ENCODE assay signal across 5 worm cellular contexts in the genomic region with DNA sequence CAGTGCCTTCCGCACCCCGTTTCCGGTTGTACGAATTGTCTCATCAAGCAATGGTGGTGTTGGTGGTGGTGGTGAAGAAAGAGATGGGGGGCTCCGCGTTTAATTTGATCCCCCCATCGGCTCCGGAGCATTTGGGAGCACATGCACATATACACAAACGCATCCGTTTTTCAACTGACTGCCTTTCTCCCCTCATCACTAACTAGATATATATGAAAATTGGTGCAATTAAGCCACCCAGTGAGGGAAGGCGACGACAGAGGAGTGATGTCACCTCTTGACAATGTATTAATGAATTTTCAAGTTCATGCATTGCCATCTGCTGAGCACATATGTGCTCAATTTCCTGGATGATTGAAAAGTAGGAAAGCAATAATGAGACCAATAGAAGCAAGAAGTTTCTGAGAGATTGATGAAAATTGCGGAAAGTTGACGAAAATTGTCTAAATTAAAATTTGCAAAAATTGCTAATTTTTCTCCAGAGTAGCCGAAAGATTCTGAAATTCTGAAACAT.
TF ChIP-seq lines count a peak whose summit lies in the region.

No protein-coding gene starts in this region.

TF ChIP-seq in whole organism, L1 larva, 84 proteins besides CTCF, POLR2A, EP300 and RAD21:
- TF ChIP-seq irx-1 (tag; optimal IDR thresholded peaks at IDR 0.05; lab: Kevin White, UChicago) = no peak
- no peak for TF ChIP-seq C16A3.4 (tag; optimal IDR thresholded peaks at IDR 0.05; lab: Kevin White, UChicago)
- TF ChIP-seq unc-30 (tag; optimal IDR thresholded peaks at IDR 0.05; lab: Kevin White, UChicago) = no peak
- TF ChIP-seq fkh-4 (tag; optimal IDR thresholded peaks at IDR 0.05; lab: Kevin White, UChicago; ENCODE audit: borderline replicate concordance) = peak; percentile 19
- TF ChIP-seq nhr-47 (tag; optimal IDR thresholded peaks at IDR 0.05; lab: Kevin White, UChicago) = no peak
- TF ChIP-seq rnt-1 (tag; optimal IDR thresholded peaks at IDR 0.05; lab: Kevin White, UChicago) = no peak
- TF ChIP-seq dsc-1 (tag; optimal IDR thresholded peaks at IDR 0.05; lab: Kevin White, UChicago) = peak; percentile 52

TF ChIP-seq in whole organism, L3 larva, 47 proteins besides CTCF, POLR2A, EP300 and RAD21:
- TF ChIP-seq tbx-2 (tag; optimal IDR thresholded peaks at IDR 0.05; lab: Kevin White, UChicago) (no peak), nhr-25 (tag; optimal IDR thresholded peaks at IDR 0.05; lab: Kevin White, UChicago) (no peak), lin-39 (tag; optimal IDR thresholded peaks at IDR 0.05; lab: Kevin White, UChicago) (peak; percentile 10), lin-15B (tag; optimal IDR thresholded peaks at IDR 0.05; lab: Kevin White, UChicago) (no peak), ceh-9 (tag; optimal IDR thresholded peaks at IDR 0.05; lab: Kevin White, UChicago) (no peak), sea-2 (GFP tag; optimal IDR thresholded peaks at IDR 0.05; lab: Kevin White, UChicago) (no peak), zag-1 (tag; optimal IDR thresholded peaks at IDR 0.05; lab: Kevin White, UChicago) (no peak), nhr-23 (tag; optimal IDR thresholded peaks at IDR 0.05; lab: Kevin White, UChicago) (no peak)

TF ChIP-seq in whole organism, L4 larva, 104 proteins besides CTCF, POLR2A, EP300 and RAD21 (continues in another document):
- TF ChIP-seq jun-1 (tag; optimal IDR thresholded peaks at IDR 0.05; lab: Kevin White, UChicago) (no peak), F44E2.7 (GFP tag; IDR thresholded peaks at IDR 0.05; lab: Robert Waterston, UW) (no peak), cey-2 (tag; optimal IDR thresholded peaks at IDR 0.05; lab: Kevin White, UChicago; ENCODE audit: borderline replicate concordance, insufficient read depth) (no peak), aha-1 (tag; lab: Kevin White, UChicago) (peak; percentile 93), Y105C5A.15 (GFP tag; IDR thresholded peaks at IDR 0.05; lab: Robert Waterston, UW) (no peak), snpc-1.2 (GFP tag; IDR thresholded peaks at IDR 0.05; lab: Robert Waterston, UW) (no peak), nhr-76 (tag; optimal IDR thresholded peaks at IDR 0.05; lab: Kevin White, UChicago) (no peak), ceh-62 (tag; optimal IDR thresholded peaks at IDR 0.05; lab: Kevin White, UChicago) (no peak), daf-16 (GFP tag; optimal IDR thresholded peaks at IDR 0.05; lab: Kevin White, UChicago) (no peak), daf-16 (tag; optimal IDR thresholded peaks at IDR 0.05; lab: Kevin White, UChicago) (no peak), nhr-10 (tag; optimal IDR thresholded peaks at IDR 0.05; lab: Kevin White, UChicago) (no peak), zip-2 (tag; optimal IDR thresholded peaks at IDR 0.05; lab: Kevin White, UChicago) (no peak), lin-39 (tag; optimal IDR thresholded peaks at IDR 0.05; lab: Kevin White, UChicago) (no peak), mdl-1 (tag; optimal IDR thresholded peaks at IDR 0.05; lab: Kevin White, UChicago) (no peak), zag-1 (tag; optimal IDR thresholded peaks at IDR 0.05; lab: Kevin White, UChicago) (no peak), unc-62 (GFP tag; optimal IDR thresholded peaks at IDR 0.05 in 1 of 2; lab: Kevin White, UChicago) (peak in 1 of 2 experiments; percentile 55), unc-62 (tag; optimal IDR thresholded peaks at IDR 0.05; lab: Kevin White, UChicago) (no peak), nhr-6 (tag; optimal IDR thresholded peaks at IDR 0.05; lab: Kevin White, UChicago) (no peak), unc-130 (GFP tag; optimal IDR thresholded peaks at IDR 0.05; lab: Kevin White, UChicago) (no peak), nhr-28 (tag; optimal IDR thresholded peaks at IDR 0.05; lab: Kevin White, UChicago) (no peak), nhr-102 (tag; optimal IDR thresholded peaks at IDR 0.05; lab: Kevin White, UChicago) (no peak), F49E8.2 (tag; optimal IDR thresholded peaks at IDR 0.05; lab: Kevin White, UChicago; ENCODE audit: borderline replicate concordance) (no peak), ceh-44 (GFP tag; IDR thresholded peaks at IDR 0.05; lab: Robert Waterston, UW) (no peak), lir-3 (tag; optimal IDR thresholded peaks at IDR 0.05; lab: Kevin White, UChicago) (no peak), ama-1 (optimal IDR thresholded peaks at IDR 0.05; lab: Kevin White, UChicago) (no peak)

TF ChIP-seq in whole organism, late embryonic, 69 proteins besides CTCF, POLR2A, EP300 and RAD21:
- peak; percentile 98 for TF ChIP-seq unc-42 (tag; optimal IDR thresholded peaks at IDR 0.05; lab: Kevin White, UChicago)
- TF ChIP-seq unc-55 (GFP tag; optimal IDR thresholded peaks at IDR 0.05; lab: Kevin White, UChicago) = no peak
- TF ChIP-seq mec-3 (tag; optimal IDR thresholded peaks at IDR 0.05; lab: Kevin White, UChicago; ENCODE audit: borderline replicate concordance) = no peak
- no peak for TF ChIP-seq sox-2 (GFP tag; IDR thresholded peaks at IDR 0.05; lab: Robert Waterston, UW)
- TF ChIP-seq tbx-2 (tag; optimal IDR thresholded peaks at IDR 0.05; lab: Kevin White, UChicago) = no peak
- no peak for TF ChIP-seq ahr-1 (tag; optimal IDR thresholded peaks at IDR 0.05; lab: Kevin White, UChicago)
- TF ChIP-seq ceh-14 (tag; optimal IDR thresholded peaks at IDR 0.05; lab: Kevin White, UChicago) = peak; percentile 82
- peak; percentile 31 for TF ChIP-seq ref-2 (tag; optimal IDR thresholded peaks at IDR 0.05; lab: Kevin White, UChicago)
- TF ChIP-seq ceh-31 (tag; optimal IDR thresholded peaks at IDR 0.05; lab: Kevin White, UChicago) = peak; percentile 44
- TF ChIP-seq nfya-1 (tag; optimal IDR thresholded peaks at IDR 0.05; lab: Kevin White, UChicago) = peak; percentile 43
- TF ChIP-seq hlh-8 (tag; optimal IDR thresholded peaks at IDR 0.05; lab: Kevin White, UChicago) = no peak
- TF ChIP-seq lim-6 (tag; optimal IDR thresholded peaks at IDR 0.05; lab: Kevin White, UChicago) = peak; percentile 71

TF ChIP-seq in whole organism, mixed stage, embryonic, 35 proteins besides CTCF, POLR2A, EP300 and RAD21:
- no peak for TF ChIP-seq snpc-4 (tag; optimal IDR thresholded peaks at IDR 0.05; lab: Kevin White, UChicago)
- TF ChIP-seq unc-62 (GFP tag; optimal IDR thresholded peaks at IDR 0.05; lab: Kevin White, UChicago) = peak; percentile 19
- peak; percentile 15 for TF ChIP-seq drap-1 (GFP tag; optimal IDR thresholded peaks at IDR 0.05; lab: Kevin White, UChicago)
- peak; percentile 19 for TF ChIP-seq ceh-43 (GFP tag; optimal IDR thresholded peaks at IDR 0.05; lab: Kevin White, UChicago)
- no peak for TF ChIP-seq ceh-83 (GFP tag; optimal IDR thresholded peaks at IDR 0.05; lab: Kevin White, UChicago)
- no peak for TF ChIP-seq lin-13 (tag; optimal IDR thresholded peaks at IDR 0.05; lab: Kevin White, UChicago)
- TF ChIP-seq ceh-39 (tag; optimal IDR thresholded peaks at IDR 0.05; lab: Kevin White, UChicago) = no peak
- TF ChIP-seq lsy-2 (tag; optimal IDR thresholded peaks at IDR 0.05; lab: Kevin White, UChicago) = no peak
- peak; percentile 98 for TF ChIP-seq ces-1 (GFP tag; optimal IDR thresholded peaks at IDR 0.05; lab: Kevin White, UChicago)
